Fruit fly (Drosophila melanogaster): ENCODE data around the gene CG14717.

CG14717 gene

DNA sequence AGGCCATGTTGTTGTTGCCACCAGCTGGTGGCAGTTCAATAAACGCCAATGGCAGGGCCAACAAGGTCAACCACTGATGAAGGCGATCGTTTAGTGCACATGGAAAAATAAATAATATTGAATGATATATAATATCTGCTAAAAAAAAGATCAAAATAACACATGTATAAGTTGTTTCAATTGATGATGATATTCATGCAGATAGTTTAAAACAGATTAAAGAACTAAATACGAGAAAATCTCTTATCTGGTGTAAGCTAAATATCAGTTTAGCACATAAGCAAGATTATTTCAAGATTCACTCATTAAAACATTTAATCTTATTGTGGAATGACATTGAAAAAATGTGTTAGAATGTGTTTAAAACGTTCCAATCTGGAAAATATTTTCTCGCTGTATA is 32.9 kb upstream of the CG14717 start (continued):
- TF ChIP-seq CoRest (tag; optimal IDR thresholded peaks at IDR 0.05) = peak; percentile 64
- no peak for TF ChIP-seq HmgZ (tag; optimal IDR thresholded peaks at IDR 0.05)
- no peak for TF ChIP-seq Dref (GFP tag; IDR thresholded peaks at IDR 0.05)
- TF ChIP-seq kay (GFP tag; optimal IDR thresholded peaks at IDR 0.05) = no peak
- no peak for TF ChIP-seq crc (GFP tag; optimal IDR thresholded peaks at IDR 0.05)
- no peak for TF ChIP-seq CG2889 (GFP tag; IDR thresholded peaks at IDR 0.05)
- peak; percentile 20 for TF ChIP-seq Hsf (GFP tag; optimal IDR thresholded peaks at IDR 0.05)
- TF ChIP-seq ftz-f1 (GFP tag; optimal IDR thresholded peaks at IDR 0.05) = peak; percentile 63
- TF ChIP-seq pan (optimal IDR thresholded peaks at IDR 0.05) = no peak
- TF ChIP-seq pan (GFP tag; optimal IDR thresholded peaks at IDR 0.05 in 1 of 2, IDR thresholded peaks at IDR 0.05 in 1 of 2) = peak in 1 of 2 experiments; percentile 50
- no peak for TF ChIP-seq CG9932 (GFP tag; IDR thresholded peaks at IDR 0.05)
- peak; percentile 63 for TF ChIP-seq nmo (GFP tag; optimal IDR thresholded peaks at IDR 0.05)
- TF ChIP-seq CG3407 (GFP tag; optimal IDR thresholded peaks at IDR 0.05) = no peak
- TF ChIP-seq ewg (GFP tag; optimal IDR thresholded peaks at IDR 0.05) = peak; percentile 6
- no peak for TF ChIP-seq YL-1 (GFP tag; optimal IDR thresholded peaks at IDR 0.05)
- peak; percentile 3 for TF ChIP-seq Nf-YB (GFP tag; optimal IDR thresholded peaks at IDR 0.05)
- no peak for TF ChIP-seq da (GFP tag; optimal IDR thresholded peaks at IDR 0.05)
- TF ChIP-seq crp (GFP tag; optimal IDR thresholded peaks at IDR 0.05) = no peak
- no peak for TF ChIP-seq her (GFP tag; optimal IDR thresholded peaks at IDR 0.05)
- no peak for TF ChIP-seq CG14441 (GFP tag; IDR thresholded peaks at IDR 0.05)
- no peak for TF ChIP-seq CG3163 (GFP tag; optimal IDR thresholded peaks at IDR 0.05)
- no peak for TF ChIP-seq dmrt11E (tag; optimal IDR thresholded peaks at IDR 0.05)
- TF ChIP-seq CG3726 (GFP tag; IDR thresholded peaks at IDR 0.05) = no peak
- TF ChIP-seq CG15601 (tag; optimal IDR thresholded peaks at IDR 0.05) = peak; percentile 19
- no peak for TF ChIP-seq Pdp1 (GFP tag; optimal IDR thresholded peaks at IDR 0.05)
- TF ChIP-seq scrt (GFP tag; optimal IDR thresholded peaks at IDR 0.05) = no peak
- TF ChIP-seq jing (GFP tag; optimal IDR thresholded peaks at IDR 0.05) = no peak
- TF ChIP-seq Camta (GFP tag; optimal IDR thresholded peaks at IDR 0.05) = no peak
- TF ChIP-seq emc (GFP tag; optimal IDR thresholded peaks at IDR 0.05) = no peak
- TF ChIP-seq amos (GFP tag; IDR thresholded peaks at IDR 0.05; ENCODE audit: partially characterized antibody) = no peak
- TF ChIP-seq fd64A (GFP tag; optimal IDR thresholded peaks at IDR 0.05) = no peak
- no peak for TF ChIP-seq Poxn (GFP tag; IDR thresholded peaks at IDR 0.05)
- no peak for TF ChIP-seq Usf (GFP tag; optimal IDR thresholded peaks at IDR 0.05)
- TF ChIP-seq Dip2 (GFP tag; IDR thresholded peaks at IDR 0.05) = no peak
- TF ChIP-seq CG9609 (GFP tag; optimal IDR thresholded peaks at IDR 0.05) = no peak
- no peak for TF ChIP-seq CG10959 (GFP tag; IDR thresholded peaks at IDR 0.05)
- TF ChIP-seq dan (GFP tag; IDR thresholded peaks at IDR 0.05) = no peak
- no peak for TF ChIP-seq E2f2 (GFP tag; IDR thresholded peaks at IDR 0.05)
- TF ChIP-seq disco-r (GFP tag; optimal IDR thresholded peaks at IDR 0.05) = no peak
- peak; percentile 3 for TF ChIP-seq CG8281 (tag; optimal IDR thresholded peaks at IDR 0.05)
- TF ChIP-seq gem (tag; optimal IDR thresholded peaks at IDR 0.05) = peak; percentile 79
- peak; percentile 64; the same call in 2 of the 3 replicates for TF ChIP-seq CG17361 (GFP tag; IDR thresholded peaks at IDR 0.05)
- TF ChIP-seq zf30C (GFP tag; optimal IDR thresholded peaks at IDR 0.05) = no peak
- no peak for TF ChIP-seq CkIIα-i1 (GFP tag; IDR thresholded peaks at IDR 0.05)
- TF ChIP-seq CG1647 (GFP tag; optimal IDR thresholded peaks at IDR 0.05) = no peak
- no peak for TF ChIP-seq CG14667 (GFP tag; IDR thresholded peaks at IDR 0.05)
- TF ChIP-seq vvl (GFP tag; IDR thresholded peaks at IDR 0.05) = no peak
- no peak for TF ChIP-seq CG14014 (GFP tag; IDR thresholded peaks at IDR 0.05)
- peak; percentile 71 for TF ChIP-seq CG15269 (tag; optimal IDR thresholded peaks at IDR 0.05)
- no peak for TF ChIP-seq shn (GFP tag; optimal IDR thresholded peaks at IDR 0.05)
- no peak for TF ChIP-seq Oaz (GFP tag; IDR thresholded peaks at IDR 0.05)
- TF ChIP-seq CG2129 (GFP tag; IDR thresholded peaks at IDR 0.05; ENCODE audit: partially characterized antibody) = no peak
